Fruit fly (Drosophila melanogaster) whole organism, pupa: ENCODE data around the gene CG10561.
A peak's percentile ranks its signal among the peaks of the same experiment; 100 is the strongest.

Source experiments
- CG10348 ChIP-seq: fragments of 200-800 bp; sonication (Bioruptor generic); IDR thresholded peaks from 2 replicates; pipeline ENCODE4 v1.3.6; 2022; ENCODE audit warnings: missing biosample characterization, missing genetic modification characterization
- CG12605 ChIP-seq: fragments of 200-800 bp; sonication (Bioruptor generic); IDR thresholded peaks from 2 replicates; pipeline ENCODE4 v1.3.6; 2022; ENCODE audit warnings: missing biosample characterization, missing genetic modification characterization
- CG13204 ChIP-seq: fragments of 200-800 bp; sonication (Bioruptor generic); optimal IDR thresholded peaks from 2 replicates; lab custom pipeline; 2018; ENCODE audit warnings: missing biosample characterization, mild to moderate bottlenecking, missing genetic modification characterization, moderate library complexity
- CG14655 ChIP-seq: fragments of 200-800 bp; sonication (Bioruptor generic); optimal IDR thresholded peaks from 3 replicates; lab custom pipeline; 2017; ENCODE audit warnings: mild to moderate bottlenecking, missing biosample characterization, missing genetic modification reagents, missing genetic modification characterization
- CG15710 ChIP-seq: fragments of 200-800 bp; sonication (Bioruptor generic); optimal IDR thresholded peaks from 2 replicates; lab custom pipeline; 2018; ENCODE audit warnings: missing biosample characterization, mild to moderate bottlenecking, missing genetic modification characterization, moderate library complexity
- CG17806 ChIP-seq: fragments of 200-800 bp; sonication (Bioruptor generic); optimal IDR thresholded peaks from 2 replicates; lab custom pipeline; 2018; ENCODE audit warnings: missing biosample characterization, mild to moderate bottlenecking, missing genetic modification characterization, moderate library complexity
- CG32121 ChIP-seq: fragments of 200-800 bp; sonication (Bioruptor generic); IDR thresholded peaks from 2 replicates; pipeline ENCODE4 v1.3.6; 2022; ENCODE audit warnings: missing biosample characterization, missing genetic modification characterization
- CG34367 ChIP-seq: fragments of 200-800 bp; sonication (Bioruptor generic); optimal IDR thresholded peaks from 2 replicates; lab custom pipeline; 2018; ENCODE audit warnings: missing biosample characterization, mild to moderate bottlenecking, missing genetic modification characterization
- CG4496 ChIP-seq: fragments of 200-800 bp; sonication (Bioruptor generic); IDR thresholded peaks from 3 replicates; pipeline ENCODE4 v1.3.6; 2022; ENCODE audit warnings: missing biosample characterization, missing genetic modification characterization
- CG8159 ChIP-seq: fragments of 200-800 bp; sonication (Bioruptor generic); optimal IDR thresholded peaks from 3 replicates; lab custom pipeline; 2018; ENCODE audit warnings: missing biosample characterization, mild to moderate bottlenecking, missing genetic modification characterization, moderate library complexity
- CG8301 ChIP-seq: fragments of 200-800 bp; sonication (Bioruptor generic); optimal IDR thresholded peaks from 2 replicates; lab custom pipeline; 2018; ENCODE audit warnings: missing biosample characterization, mild to moderate bottlenecking, missing genetic modification characterization
- CG9948 ChIP-seq: fragments of 200-800 bp; sonication (Bioruptor generic); optimal IDR thresholded peaks from 2 replicates; lab custom pipeline; 2018; ENCODE audit warnings: missing biosample characterization, mild to moderate bottlenecking, missing genetic modification characterization, moderate library complexity
- D1 ChIP-seq: fragments of 200-800 bp; sonication (Bioruptor generic); optimal IDR thresholded peaks from 2 replicates; lab custom pipeline; 2018; ENCODE audit warnings: missing biosample characterization, mild to moderate bottlenecking, missing genetic modification characterization, moderate library complexity
- EcR ChIP-seq: fragments of 200-800 bp; sonication (Bioruptor generic); optimal IDR thresholded peaks from 3 replicates; lab custom pipeline; 2019; ENCODE audit warnings: missing biosample characterization, missing genetic modification characterization, mild to moderate bottlenecking, moderate library complexity, missing genetic modification reagents
- Ets98B ChIP-seq: fragments of 200-800 bp; sonication (Bioruptor generic); IDR thresholded peaks from 2 replicates; pipeline ENCODE4 v1.3.6; 2022; ENCODE audit warnings: missing biosample characterization, missing genetic modification characterization
- Pif1A ChIP-seq: fragments of 200-800 bp; sonication (Bioruptor generic); optimal IDR thresholded peaks from 3 replicates; lab custom pipeline; 2016; ENCODE audit warnings: missing biosample characterization, missing genetic modification characterization
- Pif1B ChIP-seq: fragments of 200-800 bp; sonication (Bioruptor generic); optimal IDR thresholded peaks from 3 replicates; lab custom pipeline; 2016; ENCODE audit warnings: missing biosample characterization, missing genetic modification characterization
- Snoo ChIP-seq: fragments of 200-800 bp; sonication (Bioruptor generic); optimal IDR thresholded peaks from 3 replicates; lab custom pipeline; 2017; ENCODE audit warnings: missing biosample characterization, mild to moderate bottlenecking, missing genetic modification characterization, inconsistent platforms
- fd96Ca ChIP-seq: fragments of 200-800 bp; sonication (Bioruptor generic); IDR thresholded peaks from 3 replicates; pipeline ENCODE4 v1.3.6; 2022; ENCODE audit warnings: missing biosample characterization, missing genetic modification characterization
- gl ChIP-seq: fragments of 200-800 bp; sonication (Bioruptor generic); optimal IDR thresholded peaks from 2 replicates; lab custom pipeline; 2018; ENCODE audit warnings: missing biosample characterization, mild to moderate bottlenecking, missing genetic modification characterization
- rn ChIP-seq: fragments of 200-800 bp; sonication (Bioruptor generic); IDR thresholded peaks from 2 replicates; pipeline ENCODE4 v1.3.6; 2022; ENCODE audit warnings: missing biosample characterization, missing genetic modification characterization

The CG10561 gene

dm6 chr2L:19144115-19144514 lies 29.9 kb downstream of the CG10561 start:
- no peak for TF ChIP-seq Ets98B (GFP tag; lab: Robert Waterston, UW)
- peak; percentile 0 for TF ChIP-seq CG17806 (tag; lab: Kevin White, UChicago)
- no peak for TF ChIP-seq Snoo (tag; lab: Kevin White, UChicago)
- TF ChIP-seq CG32121 (GFP tag; lab: Robert Waterston, UW), result no peak
- TF ChIP-seq CG10348, result no peak
- no peak for TF ChIP-seq Pif1A
- peak; percentile 38 for TF ChIP-seq CG8159
- TF ChIP-seq fd96Ca, result peak; percentile 60; the same call in 2 of the 3 replicates
- TF ChIP-seq CG8301 (tag; lab: Kevin White, UChicago), result no peak
- TF ChIP-seq CG13204 (GFP tag; lab: Kevin White, UChicago), result peak; percentile 78
- no peak for TF ChIP-seq rn
- TF ChIP-seq Pif1B (GFP tag; lab: Kevin White, UChicago), result no peak
- peak; percentile 46 for TF ChIP-seq CG15710 (tag; lab: Kevin White, UChicago)
- TF ChIP-seq D1 (tag; lab: Kevin White, UChicago), result no peak
- TF ChIP-seq EcR (GFP tag; lab: Kevin White, UChicago), result peak; percentile 80
- no peak for TF ChIP-seq CG34367
- TF ChIP-seq CG12605 (GFP tag; lab: Robert Waterston, UW), result 0 out of 2 replicates have a peak, but pooled peaks have one; percentile 41
- peak; percentile 59 for TF ChIP-seq gl
- peak; percentile 26 for TF ChIP-seq CG14655 (GFP tag; lab: Kevin White, UChicago)
- TF ChIP-seq CG4496 (GFP tag; lab: Robert Waterston, UW), result peak; percentile 55; the same call in 2 of the 3 replicates
- peak; percentile 17 for TF ChIP-seq CG9948 (tag; lab: Kevin White, UChicago)

dm6 chr2L:19146047-19146446 lies 31.8 kb downstream of the CG10561 start:
- no peak for TF ChIP-seq D1 (tag; lab: Kevin White, UChicago)
- TF ChIP-seq CG15710 (tag; lab: Kevin White, UChicago), result no peak
- TF ChIP-seq CG10348, result no peak
- TF ChIP-seq EcR (GFP tag; lab: Kevin White, UChicago), result peak; percentile 76
- no peak for TF ChIP-seq CG4496 (GFP tag; lab: Robert Waterston, UW)
- TF ChIP-seq CG13204 (GFP tag; lab: Kevin White, UChicago), result peak; percentile 67

- TF ChIP-seq CG17806 (tag; lab: Kevin White, UChicago), result no peak
- TF ChIP-seq fd96Ca, result no peak
- no peak for TF ChIP-seq Ets98B (GFP tag; lab: Robert Waterston, UW)
- TF ChIP-seq CG8301 (tag; lab: Kevin White, UChicago), result no peak
- TF ChIP-seq rn, result no peak
- TF ChIP-seq D1 (tag; lab: Kevin White, UChicago), result no peak
- TF ChIP-seq CG9948 (tag; lab: Kevin White, UChicago), result no peak
- no peak for TF ChIP-seq Pif1A
- TF ChIP-seq CG13204 (GFP tag; lab: Kevin White, UChicago), result no peak
- TF ChIP-seq CG14655 (GFP tag; lab: Kevin White, UChicago), result no peak
- TF ChIP-seq, all 21 proteins: peak for 0
These were observed 32.4 kb downstream of the CG10561 start for dm6 chr2L:19146645-19147044.

- TF ChIP-seq CG4496 (GFP tag; lab: Robert Waterston, UW) (no peak), CG8301 (tag; lab: Kevin White, UChicago) (no peak), Pif1B (GFP tag; lab: Kevin White, UChicago) (peak; percentile 13), gl (peak; percentile 51), CG12605 (GFP tag; lab: Robert Waterston, UW) (peak; percentile 24; the same call in 1 of the 2 replicates), Snoo (tag; lab: Kevin White, UChicago) (no peak), CG10348 (no peak), rn (no peak), CG32121 (GFP tag; lab: Robert Waterston, UW) (no peak), CG13204 (GFP tag; lab: Kevin White, UChicago) (peak; percentile 95), D1 (tag; lab: Kevin White, UChicago) (no peak), fd96Ca (no peak), CG34367 (no peak), CG9948 (tag; lab: Kevin White, UChicago) (no peak), CG15710 (tag; lab: Kevin White, UChicago) (no peak), CG17806 (tag; lab: Kevin White, UChicago) (no peak), EcR (GFP tag; lab: Kevin White, UChicago) (peak; percentile 93), Ets98B (GFP tag; lab: Robert Waterston, UW) (no peak), CG8159 (no peak), CG14655 (GFP tag; lab: Kevin White, UChicago) (no peak), Pif1A (no peak)
- TF ChIP-seq, all 21 proteins: peak for 5
These were observed 40.7 kb downstream of the CG10561 start for dm6 chr2L:19154893-19155389.

- TF ChIP-seq CG14655 (GFP tag; lab: Kevin White, UChicago), result peak; percentile 65
- TF ChIP-seq CG15710 (tag; lab: Kevin White, UChicago), result peak; percentile 83
- peak; percentile 88 for TF ChIP-seq Pif1B (GFP tag; lab: Kevin White, UChicago)
- TF ChIP-seq fd96Ca, result peak; percentile 64; the same call in 2 of the 3 replicates
- TF ChIP-seq CG9948 (tag; lab: Kevin White, UChicago), result peak; percentile 66
- no peak for TF ChIP-seq Snoo (tag; lab: Kevin White, UChicago)
- TF ChIP-seq CG17806 (tag; lab: Kevin White, UChicago), result peak; percentile 75
- peak; percentile 99 for TF ChIP-seq CG13204 (GFP tag; lab: Kevin White, UChicago)
- peak; percentile 72 for TF ChIP-seq CG4496 (GFP tag; lab: Robert Waterston, UW)
- peak; percentile 74 for TF ChIP-seq Pif1A
- no peak for TF ChIP-seq CG10348
- TF ChIP-seq CG12605 (GFP tag; lab: Robert Waterston, UW), result peak; percentile 98
- TF ChIP-seq CG34367, result peak; percentile 89
- TF ChIP-seq D1 (tag; lab: Kevin White, UChicago), result no peak
- no peak for TF ChIP-seq CG32121 (GFP tag; lab: Robert Waterston, UW)
- peak; percentile 98 for TF ChIP-seq EcR (GFP tag; lab: Kevin White, UChicago)
- 0 out of 2 replicates have a peak, but pooled peaks have one; percentile 22 for TF ChIP-seq Ets98B (GFP tag; lab: Robert Waterston, UW)
- no peak for TF ChIP-seq rn
- TF ChIP-seq CG8159, result peak; percentile 76
- TF ChIP-seq gl, result peak; percentile 98
- peak; percentile 32 for TF ChIP-seq CG8301 (tag; lab: Kevin White, UChicago)
These were observed 41.9 kb downstream of the CG10561 start for dm6 chr2L:19155937-19156736.
